Worm (Caenorhabditis elegans): ENCODE data around the gene F17E9.5.
"Not testable (repeated sequence)": the region's sequence is repeated elsewhere in the genome, so short reads cannot be mapped to it uniquely, and the experiment has no call there.

DNA sequence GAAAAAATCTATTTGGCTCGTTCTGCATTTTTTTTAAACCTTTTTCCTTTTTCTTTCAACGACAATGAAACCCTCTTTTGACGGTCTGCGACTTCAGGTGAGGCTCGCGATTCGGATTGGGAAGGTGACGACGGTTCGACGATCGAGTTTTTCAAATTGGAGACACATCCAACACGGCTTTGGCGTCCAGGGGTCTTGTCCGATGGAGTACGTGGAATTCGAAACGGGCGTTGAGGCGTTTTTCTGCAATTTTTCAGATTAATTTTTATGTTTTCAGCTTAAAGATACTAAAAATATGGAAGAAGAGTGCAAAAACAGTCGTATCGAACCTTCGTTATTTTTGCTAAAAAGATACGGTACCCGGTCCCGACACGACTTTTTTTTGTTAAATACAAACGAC lies 43.5 kb downstream of the F17E9.5 start, which contains the start of gene D2096.10:
- TF ChIP-seq tra-4 (tag; optimal IDR thresholded peaks at IDR 0.05); scrt-1 (GFP tag; IDR thresholded peaks at IDR 0.05); ama-1 (optimal IDR thresholded peaks at IDR 0.05); tbx-11 (GFP tag; IDR thresholded peaks at IDR 0.05); sea-1 (GFP tag; conservative IDR thresholded peaks at IDR 0.05); F13C5.2 (tag; optimal IDR thresholded peaks at IDR 0.05); tbx-37 (GFP tag; conservative IDR thresholded peaks at IDR 0.05); aly-1 (tag; optimal IDR thresholded peaks at IDR 0.05); ets-7 (tag; optimal IDR thresholded peaks at IDR 0.05): not testable (repeated sequence)
